Fruit fly (Drosophila melanogaster): ENCODE results near the gene mira.

- TF ChIP-seq Myc (optimal IDR thresholded peaks at IDR 0.05) (no peak), psq (optimal IDR thresholded peaks at IDR 0.05) (no peak), ttk (optimal IDR thresholded peaks at IDR 0.05) (no peak), h (optimal IDR thresholded peaks at IDR 0.05) (no peak), Sin3A (optimal IDR thresholded peaks at IDR 0.05) (no peak)
These were observed 26.0 kb downstream of the mira start for dm6 chr3R:19908863-19909343.

All from Kc167 (cell line).